Fruit fly (Drosophila melanogaster) whole organism: Measurements from ENCODE around the gene CG17321.

ENCODE experiments used
- CG8478 ChIP-seq: fragments of >200 bp; optimal IDR thresholded peaks from 2 replicates; lab custom pipeline; 2018; ENCODE audit warnings: inconsistent platforms
- Dll ChIP-seq: fragments of >200 bp; optimal IDR thresholded peaks from 2 replicates; lab custom pipeline; 2017
- pan ChIP-seq: fragments of >200 bp; optimal IDR thresholded peaks from 2 replicates; lab custom pipeline; 2017
- psq ChIP-seq: fragments of >200 bp; optimal IDR thresholded peaks from 2 replicates; lab custom pipeline; 2017
- usp ChIP-seq: fragments of >200 bp; optimal IDR thresholded peaks from 2 replicates; lab custom pipeline; 2017; ENCODE audit warnings: missing biosample characterization, missing genetic modification characterization, mixed read lengths

dm6 chr2L:18796446-18796845, 48.5 kb upstream of the CG17321 start:
- no peak for TF ChIP-seq pan (lab: Kevin White, UChicago)
- no peak for TF ChIP-seq psq (lab: Kevin White, UChicago)
- TF ChIP-seq Dll (lab: Kevin White, UChicago), result no peak
- no peak for TF ChIP-seq CG8478 (lab: Kevin White, UChicago)
- TF ChIP-seq usp, result no peak
